Fruit fly (Drosophila melanogaster) whole organism, embryonic: ENCODE measurements around the gene CG5021.

Experiments
- Asciz ChIP-seq: fragments of 200-800 bp; sonication (Bioruptor generic); optimal IDR thresholded peaks from 2 replicates; lab custom pipeline; 2017; ENCODE audit warnings: missing biosample characterization, mild to moderate bottlenecking, missing genetic modification characterization, missing genetic modification reagents
- BtbVII ChIP-seq: fragments of 200-800 bp; sonication (Bioruptor generic); optimal IDR thresholded peaks from 3 replicates; lab custom pipeline; 2017; ENCODE audit warnings: missing biosample characterization, mild to moderate bottlenecking, missing genetic modification characterization
- CG10147 ChIP-seq: fragments of 200-800 bp; sonication (Bioruptor generic); optimal IDR thresholded peaks from 2 replicates; lab custom pipeline; 2019; ENCODE audit warnings: missing biosample characterization, mild to moderate bottlenecking, missing genetic modification characterization, moderate library complexity
- CG10462 ChIP-seq: fragments of 200-800 bp; sonication (Bioruptor generic); optimal IDR thresholded peaks from 2 replicates; lab custom pipeline; 2016; ENCODE audit warnings: missing biosample characterization, missing genetic modification characterization
- CG11695 ChIP-seq: fragments of 200-800 bp; sonication (Bioruptor generic); IDR thresholded peaks from 3 replicates; pipeline ENCODE4 v1.3.6; 2022; ENCODE audit warnings: missing biosample characterization, missing genetic modification characterization
- CG12219 ChIP-seq: fragments of 200-800 bp; sonication (Bioruptor generic); optimal IDR thresholded peaks from 3 replicates; lab custom pipeline; 2018; ENCODE audit warnings: missing biosample characterization, mild to moderate bottlenecking, missing genetic modification characterization
- CG13287 ChIP-seq: fragments of 200-800 bp; sonication (Bioruptor generic); IDR thresholded peaks from 2 replicates; pipeline ENCODE4 v1.3.6; 2022; ENCODE audit warnings: missing biosample characterization, missing genetic modification characterization; ENCODE audit not compliant: partially characterized antibody
- CG14050 ChIP-seq: fragments of 200-800 bp; sonication (Bioruptor generic); IDR thresholded peaks from 3 replicates; pipeline ENCODE4 v1.3.6; 2022; ENCODE audit warnings: missing biosample characterization, missing genetic modification characterization
- CG14441 ChIP-seq: fragments of 200-800 bp; sonication (Bioruptor generic); IDR thresholded peaks from 2 replicates; pipeline ENCODE4 v1.3.6; 2022; ENCODE audit warnings: missing biosample characterization, missing genetic modification characterization
- CG14860 ChIP-seq: fragments of 200-800 bp; sonication (Bioruptor generic); IDR thresholded peaks from 3 replicates; pipeline ENCODE4 v1.3.6; 2022; ENCODE audit warnings: missing biosample characterization, missing genetic modification characterization; ENCODE audit not compliant: partially characterized antibody
- CG17568 ChIP-seq: fragments of 200-800 bp; sonication (Bioruptor generic); optimal IDR thresholded peaks from 2 replicates; lab custom pipeline; 2018; ENCODE audit warnings: missing biosample characterization, mild to moderate bottlenecking, missing genetic modification characterization, moderate library complexity
- CG17802 ChIP-seq: fragments of 200-800 bp; sonication (Bioruptor generic); optimal IDR thresholded peaks from 2 replicates; lab custom pipeline; 2018; ENCODE audit warnings: missing biosample characterization, mild to moderate bottlenecking, missing genetic modification characterization, moderate library complexity
- CG18262 ChIP-seq: fragments of 200-800 bp; optimal IDR thresholded peaks from 3 replicates; lab custom pipeline; 2019; ENCODE audit warnings: missing biosample characterization, mild to moderate bottlenecking, missing genetic modification characterization, moderate library complexity
- CG2116 ChIP-seq: fragments of 200-800 bp; sonication (Bioruptor generic); optimal IDR thresholded peaks from 3 replicates; lab custom pipeline; 2018; ENCODE audit warnings: missing biosample characterization, mild to moderate bottlenecking, missing genetic modification characterization
- CG2875 ChIP-seq: fragments of 200-800 bp; sonication (Bioruptor generic); optimal IDR thresholded peaks from 2 replicates; lab custom pipeline; 2017; ENCODE audit warnings: missing biosample characterization, mild to moderate bottlenecking, missing genetic modification characterization, missing genetic modification reagents
- CG30020 ChIP-seq: fragments of 200-800 bp; optimal IDR thresholded peaks from 2 replicates; lab custom pipeline; 2019; ENCODE audit warnings: missing biosample characterization, mild to moderate bottlenecking, missing genetic modification characterization, moderate library complexity
- CG31441 ChIP-seq: fragments of 200-800 bp; sonication (Bioruptor generic); IDR thresholded peaks from 2 replicates; pipeline ENCODE4 v1.3.6; 2022; ENCODE audit warnings: missing biosample characterization, missing genetic modification characterization
- CG32772 ChIP-seq: fragments of 200-800 bp; sonication (Bioruptor generic); IDR thresholded peaks from 2 replicates; pipeline ENCODE4 v1.3.6; 2022; ENCODE audit warnings: missing biosample characterization, missing genetic modification characterization
- CG4424 ChIP-seq: fragments of 200-800 bp; sonication (Bioruptor generic); optimal IDR thresholded peaks from 3 replicates; lab custom pipeline; 2016; ENCODE audit warnings: missing biosample characterization, missing genetic modification characterization
- CG7372 ChIP-seq: fragments of 200-800 bp; sonication (Bioruptor generic); IDR thresholded peaks from 2 replicates; pipeline ENCODE4 v1.3.6; 2022; ENCODE audit warnings: missing biosample characterization, missing genetic modification characterization
- CG8290 ChIP-seq, 3 experiments: fragments of 200-800 bp; sonication (Bioruptor generic); optimal IDR thresholded peaks; 2 replicates each; lab custom pipeline; 2016 to 2019; ENCODE audit warnings: missing biosample characterization in 3 of 3, missing genetic modification characterization in 3 of 3, mild to moderate bottlenecking in 2 of 3, moderate library complexity in 1 of 3
- CG8388 ChIP-seq: fragments of 200-800 bp; sonication (Bioruptor generic); optimal IDR thresholded peaks from 2 replicates; lab custom pipeline; 2019; ENCODE audit warnings: missing biosample characterization, mild to moderate bottlenecking, missing genetic modification characterization, moderate library complexity
- CG8944 ChIP-seq: fragments of 200-800 bp; sonication (Bioruptor generic); optimal IDR thresholded peaks from 3 replicates; lab custom pipeline; 2016; ENCODE audit warnings: missing biosample characterization, missing genetic modification characterization
- D19A ChIP-seq: fragments of 200-800 bp; optimal IDR thresholded peaks from 3 replicates; lab custom pipeline; 2019; ENCODE audit warnings: missing biosample characterization, mild to moderate bottlenecking, missing genetic modification characterization, moderate library complexity
- Drgx ChIP-seq: fragments of 200-800 bp; sonication (Bioruptor generic); IDR thresholded peaks from 2 replicates; pipeline ENCODE4 v1.3.6; 2022; ENCODE audit warnings: missing biosample characterization, missing genetic modification characterization
- E2f2 ChIP-seq: fragments of 200-800 bp; sonication (Bioruptor generic); IDR thresholded peaks from 2 replicates; pipeline ENCODE4 v1.3.6; 2022; ENCODE audit warnings: missing biosample characterization, missing genetic modification characterization
- Ets65A ChIP-seq: fragments of 200-800 bp; sonication (Bioruptor generic); peaks from one replicate; lab custom pipeline; 2016; ENCODE audit warnings: missing biosample characterization, missing genetic modification characterization
- GATAe ChIP-seq: fragments of 200-800 bp; sonication (Bioruptor generic); conservative IDR thresholded peaks from 2 replicates; pipeline ENCODE4 v1.3.6; 2022; ENCODE audit warnings: missing biosample characterization, missing genetic modification characterization
- Gsc ChIP-seq: fragments of 200-800 bp; sonication (Bioruptor generic); IDR thresholded peaks from 2 replicates; pipeline ENCODE4 v1.3.6; 2022; ENCODE audit warnings: missing biosample characterization, missing genetic modification characterization
- Hr51 ChIP-seq, 2 experiments: fragments of 200-800 bp; sonication (Bioruptor generic); optimal IDR thresholded peaks; 2 replicates in 1 of 2; 3 replicates in 1 of 2; lab custom pipeline; 2016 to 2018; ENCODE audit warnings: missing biosample characterization in 2 of 2, missing genetic modification characterization in 2 of 2, mild to moderate bottlenecking in 1 of 2, moderate library complexity in 1 of 2
- Med ChIP-seq: fragments of 200-800 bp; sonication (Bioruptor generic); peaks from one replicate; lab custom pipeline; 2016; ENCODE audit warnings: missing biosample characterization, missing genetic modification characterization, mild to moderate bottlenecking, inconsistent platforms, moderate library complexity
- Oli ChIP-seq: fragments of 200-800 bp; sonication (Bioruptor generic); optimal IDR thresholded peaks from 2 replicates; lab custom pipeline; 2018; ENCODE audit warnings: missing biosample characterization, mild to moderate bottlenecking, missing genetic modification characterization, moderate library complexity
- Pdp1 ChIP-seq, 2 experiments: fragments of 200-800 bp; sonication (Bioruptor generic); optimal IDR thresholded peaks; 3 replicates each; lab custom pipeline; 2016; ENCODE audit warnings: missing biosample characterization in 2 of 2, missing genetic modification characterization in 2 of 2, mild to moderate bottlenecking in 1 of 2, moderate library complexity in 1 of 2
- ara ChIP-seq: fragments of 200-800 bp; sonication (Bioruptor generic); IDR thresholded peaks from 2 replicates; pipeline ENCODE4 v1.3.6; 2022; ENCODE audit warnings: missing biosample characterization, missing genetic modification characterization
- ato ChIP-seq: fragments of 200-800 bp; sonication (Bioruptor generic); IDR thresholded peaks from 2 replicates; pipeline ENCODE4 v1.3.6; 2022; ENCODE audit warnings: missing biosample characterization, missing genetic modification characterization; ENCODE audit not compliant: partially characterized antibody
- bsh ChIP-seq, 2 experiments: fragments of 200-800 bp; sonication (Bioruptor generic); optimal IDR thresholded peaks; 2 replicates each; lab custom pipeline; 2017 to 2018; ENCODE audit warnings: mild to moderate bottlenecking in 2 of 2, missing biosample characterization in 2 of 2, missing genetic modification characterization in 2 of 2, moderate library complexity in 1 of 2
- caup ChIP-seq: fragments of 200-800 bp; sonication (Bioruptor generic); optimal IDR thresholded peaks from 3 replicates; lab custom pipeline; 2017; ENCODE audit warnings: missing biosample characterization, mild to moderate bottlenecking, missing genetic modification characterization, moderate library complexity; ENCODE audit not compliant: severe bottlenecking
- corto ChIP-seq: fragments of 200-800 bp; sonication (Bioruptor generic); optimal IDR thresholded peaks from 2 replicates; lab custom pipeline; 2016; ENCODE audit warnings: missing biosample characterization, mild to moderate bottlenecking, missing genetic modification characterization, moderate library complexity
- fu2 ChIP-seq: fragments of 200-800 bp; sonication (Bioruptor generic); optimal IDR thresholded peaks from 2 replicates; lab custom pipeline; 2016; ENCODE audit warnings: missing biosample characterization, missing genetic modification characterization
- gce ChIP-seq: fragments of 200-800 bp; sonication (Bioruptor generic); IDR thresholded peaks from 3 replicates; pipeline ENCODE4 v1.3.6; 2022; ENCODE audit warnings: missing biosample characterization, missing genetic modification characterization
- gem ChIP-seq: fragments of 200-800 bp; sonication (Bioruptor generic); optimal IDR thresholded peaks from 2 replicates; lab custom pipeline; 2019; ENCODE audit warnings: missing biosample characterization, mild to moderate bottlenecking, missing genetic modification characterization, moderate library complexity
- ind ChIP-seq: fragments of 200-800 bp; sonication (Bioruptor generic); optimal IDR thresholded peaks from 3 replicates; lab custom pipeline; 2016; ENCODE audit warnings: missing biosample characterization, missing genetic modification characterization
- nau ChIP-seq: fragments of 200-800 bp; sonication (Bioruptor generic); optimal IDR thresholded peaks from 3 replicates; lab custom pipeline; 2017; ENCODE audit warnings: missing biosample characterization, mild to moderate bottlenecking, missing genetic modification characterization, missing genetic modification reagents
- oc ChIP-seq: fragments of 200-800 bp; sonication (Bioruptor generic); optimal IDR thresholded peaks from 2 replicates; lab custom pipeline; 2018; ENCODE audit warnings: missing biosample characterization, mild to moderate bottlenecking, missing genetic modification characterization, moderate library complexity
- onecut ChIP-seq: fragments of 200-800 bp; sonication (Bioruptor generic); IDR thresholded peaks from 2 replicates; pipeline ENCODE4 v1.3.6; 2022; ENCODE audit warnings: missing biosample characterization, missing genetic modification characterization
- p53 ChIP-seq: fragments of 200-800 bp; sonication (Bioruptor generic); optimal IDR thresholded peaks from 2 replicates; lab custom pipeline; 2016; ENCODE audit warnings: missing biosample characterization, missing genetic modification characterization
- pan ChIP-seq, 4 experiments: fragments of >200 bp in 3 of 4; fragments of 200-800 bp in 1 of 4; sonication (Bioruptor generic) in 1 of 4; optimal IDR thresholded peaks in 3 of 4; IDR thresholded peaks in 1 of 4; 2 replicates each; pipeline versions ENCODE4 v1.3.6 to Lab custom; 2017 to 2022; ENCODE audit warnings: missing biosample characterization in 2 of 4, missing genetic modification characterization in 2 of 4, mixed read lengths in 1 of 4
- pho ChIP-seq: fragments of 200-800 bp; sonication (Bioruptor generic); optimal IDR thresholded peaks from 2 replicates; lab custom pipeline; 2016; ENCODE audit warnings: missing biosample characterization, missing genetic modification characterization
- seq ChIP-seq: fragments of 200-800 bp; sonication (Bioruptor generic); IDR thresholded peaks from 2 replicates; pipeline ENCODE4 v1.3.6; 2022; ENCODE audit warnings: missing biosample characterization, missing genetic modification characterization
- slou ChIP-seq: fragments of 200-800 bp; sonication (Bioruptor generic); optimal IDR thresholded peaks from 3 replicates; lab custom pipeline; 2016; ENCODE audit warnings: missing biosample characterization, missing genetic modification characterization

The CG5021 gene

DNA sequence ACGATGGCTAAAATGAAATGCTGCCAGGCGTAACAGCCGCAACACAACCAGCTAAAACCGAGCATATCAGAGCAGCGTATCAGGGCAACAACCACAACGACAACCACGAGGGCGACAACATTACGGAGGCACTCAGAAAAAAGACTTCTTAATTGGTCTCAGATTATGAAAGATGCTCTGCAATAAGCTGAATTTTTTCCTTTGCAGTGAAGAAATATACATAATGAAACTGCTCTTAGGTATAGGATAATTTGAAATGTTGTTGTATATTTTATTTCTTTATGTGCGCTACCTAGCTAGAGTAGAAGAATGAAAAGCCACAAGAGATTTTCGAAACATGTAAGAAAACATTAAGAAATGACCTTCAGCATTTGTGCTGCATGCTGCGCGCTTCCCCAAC lies 37.1 kb upstream of the CG5021 start (continued):
- TF ChIP-seq CG14860 (GFP tag; lab: Robert Waterston, UW) (no peak), CG2875 (GFP tag; lab: Kevin White, UChicago) (no peak), CG14441 (GFP tag; lab: Robert Waterston, UW) (peak; percentile 40; the same call in 1 of the 2 replicates), oc (no peak), CG14050 (peak; percentile 11; the same call in 1 of the 3 replicates), pho (GFP tag; lab: Kevin White, UChicago) (no peak), D19A (no peak), ind (GFP tag; lab: Kevin White, UChicago) (no peak), slou (GFP tag; lab: Kevin White, UChicago) (no peak), CG18262 (peak; percentile 14), Asciz (GFP tag; lab: Kevin White, UChicago) (no peak), onecut (GFP tag; lab: Robert Waterston, UW) (no peak), CG10462 (GFP tag; lab: Kevin White, UChicago) (no peak), CG30020 (tag; lab: Kevin White, UChicago) (no peak), Ets65A (GFP tag; lab: Kevin White, UChicago) (peak; percentile 51), Med (GFP tag; lab: Kevin White, UChicago) (peak; percentile 63), Hr51 (GFP tag; optimal IDR thresholded peaks at IDR 0.05; lab: Kevin White, UChicago) (peak in 1 of 2 experiments; percentile 44), corto (GFP tag; lab: Kevin White, UChicago) (no peak), p53 (no peak), Pdp1 (GFP tag; optimal IDR thresholded peaks at IDR 0.05; lab: Kevin White, UChicago) (no peak), CG7372 (GFP tag; lab: Robert Waterston, UW) (no peak), Gsc (GFP tag; lab: Robert Waterston, UW) (no peak), CG32772 (GFP tag; lab: Robert Waterston, UW) (no peak), CG11695 (GFP tag; lab: Robert Waterston, UW) (0 out of 3 replicates have a peak, but pooled peaks have one; percentile 35), gce (GFP tag; lab: Robert Waterston, UW) (no peak), pan (optimal IDR thresholded peaks at IDR 0.05; lab: Kevin White, UChicago) (no peak), pan (GFP tag; optimal IDR thresholded peaks at IDR 0.05 in 1 of 2, IDR thresholded peaks at IDR 0.05 in 1 of 2) (peak in 1 of 2 experiments; percentile 46), caup (GFP tag; lab: Kevin White, UChicago) (no peak), E2f2 (GFP tag; lab: Robert Waterston, UW) (no peak; the same call in 1 of the 2 replicates), Oli (tag; lab: Kevin White, UChicago) (peak; percentile 23), gem (tag; lab: Kevin White, UChicago) (peak; percentile 19), CG12219 (GFP tag; lab: Kevin White, UChicago) (no peak), CG8944 (GFP tag; lab: Kevin White, UChicago) (no peak), Drgx (GFP tag; lab: Robert Waterston, UW) (peak; percentile 28; the same call in 1 of the 2 replicates)

DNA sequence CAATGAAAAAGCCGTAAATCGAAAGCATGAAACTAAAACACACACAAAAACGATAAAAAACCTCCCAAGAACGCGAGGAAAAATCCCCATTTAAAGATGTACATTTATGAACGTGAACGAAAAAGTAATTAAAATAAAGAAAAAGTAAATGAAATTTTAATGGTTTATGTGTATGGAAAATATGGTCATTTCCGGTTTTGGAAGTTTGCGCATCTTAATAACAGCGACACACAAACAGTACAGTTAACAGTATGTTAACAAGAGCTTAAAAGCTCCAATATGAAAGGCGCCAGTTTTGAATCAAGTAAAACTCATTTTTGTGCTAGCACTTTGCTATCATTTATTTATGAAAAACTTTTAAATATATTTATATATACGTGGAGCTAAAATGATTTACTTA lies 34.7 kb upstream of the CG5021 start:
- TF ChIP-seq CG8290 (GFP tag; optimal IDR thresholded peaks at IDR 0.05; lab: Kevin White, UChicago) = no peak
- no peak for TF ChIP-seq CG8290 (tag; optimal IDR thresholded peaks at IDR 0.05; lab: Kevin White, UChicago)
- TF ChIP-seq seq = no peak
- no peak for TF ChIP-seq CG4424
- TF ChIP-seq CG13287 (GFP tag; lab: Robert Waterston, UW) = no peak
- no peak for TF ChIP-seq CG17802 (tag; lab: Kevin White, UChicago)
- TF ChIP-seq CG2116 (GFP tag; lab: Kevin White, UChicago) = peak; percentile 6
- peak; percentile 5 for TF ChIP-seq nau (GFP tag; lab: Kevin White, UChicago)
- TF ChIP-seq bsh (GFP tag; optimal IDR thresholded peaks at IDR 0.05; lab: Kevin White, UChicago) = no peak
- no peak for TF ChIP-seq CG10147
- TF ChIP-seq CG31441 (GFP tag; lab: Robert Waterston, UW) = peak; percentile 38; the same call in 1 of the 2 replicates
- TF ChIP-seq ato = no peak
- TF ChIP-seq BtbVII (GFP tag; lab: Kevin White, UChicago) = peak; percentile 36
- no peak for TF ChIP-seq fu2
- TF ChIP-seq ara (GFP tag; lab: Robert Waterston, UW) = no peak
- no peak for TF ChIP-seq CG8388 (GFP tag; lab: Kevin White, UChicago)
- no peak for TF ChIP-seq GATAe
- peak; percentile 54 for TF ChIP-seq CG17568
